Fruit fly (Drosophila melanogaster) whole organism, prepupa: ENCODE results near the gene Sfp24F.

Experiments used
- CG10631 ChIP-seq: fragments of 200-800 bp; sonication (Bioruptor generic); optimal IDR thresholded peaks from 2 replicates; lab custom pipeline; 2016; ENCODE audit warnings: missing biosample characterization, missing genetic modification characterization
- CG10669 ChIP-seq: fragments of 200-800 bp; sonication (Bioruptor generic); optimal IDR thresholded peaks from 3 replicates; lab custom pipeline; 2018; ENCODE audit warnings: missing biosample characterization, mild to moderate bottlenecking, missing genetic modification characterization, moderate library complexity
- CG11762 ChIP-seq: fragments of 200-800 bp; sonication (Bioruptor generic); optimal IDR thresholded peaks from 3 replicates; lab custom pipeline; 2016; ENCODE audit warnings: missing biosample characterization, missing genetic modification characterization; ENCODE audit not compliant: insufficient read depth
- CG11902 ChIP-seq: fragments of 200-800 bp; sonication (Bioruptor generic); optimal IDR thresholded peaks from 3 replicates; lab custom pipeline; 2016; ENCODE audit warnings: missing biosample characterization, missing genetic modification characterization
- CG15336 ChIP-seq: fragments of 200-800 bp; sonication (Bioruptor generic); IDR thresholded peaks from 2 replicates; pipeline ENCODE4 v1.3.6; 2022; ENCODE audit warnings: missing biosample characterization, missing genetic modification characterization
- CG1621 ChIP-seq: fragments of 200-800 bp; sonication (Bioruptor generic); optimal IDR thresholded peaks from 3 replicates; lab custom pipeline; 2018; ENCODE audit warnings: missing biosample characterization, mild to moderate bottlenecking, missing genetic modification characterization
- CG16779 ChIP-seq: fragments of 200-800 bp; sonication (Bioruptor generic); optimal IDR thresholded peaks from 3 replicates; lab custom pipeline; 2017; ENCODE audit warnings: missing biosample characterization, mild to moderate bottlenecking, missing genetic modification characterization
- CG3032 ChIP-seq: fragments of 200-800 bp; optimal IDR thresholded peaks from 2 replicates; lab custom pipeline; 2019; ENCODE audit warnings: missing biosample characterization, mild to moderate bottlenecking, missing genetic modification characterization, moderate library complexity
- CG31627 ChIP-seq: fragments of 200-800 bp; sonication (Bioruptor generic); optimal IDR thresholded peaks from 3 replicates; lab custom pipeline; 2016; ENCODE audit warnings: missing biosample characterization, missing genetic modification characterization
- CG32006 ChIP-seq: fragments of 200-800 bp; sonication (Bioruptor generic); optimal IDR thresholded peaks from 3 replicates; lab custom pipeline; 2017; ENCODE audit warnings: missing biosample characterization, mild to moderate bottlenecking, missing genetic modification characterization
- CG34406 ChIP-seq: fragments of 200-800 bp; sonication (Bioruptor generic); optimal IDR thresholded peaks from 3 replicates; lab custom pipeline; 2016; ENCODE audit warnings: missing biosample characterization, missing genetic modification characterization
- CG3919 ChIP-seq: fragments of 200-800 bp; sonication (Bioruptor generic); optimal IDR thresholded peaks from 3 replicates; lab custom pipeline; 2016; ENCODE audit warnings: missing biosample characterization, missing genetic modification characterization
- CG4318 ChIP-seq: fragments of 200-800 bp; sonication (Bioruptor generic); optimal IDR thresholded peaks from 3 replicates; lab custom pipeline; 2017; ENCODE audit warnings: missing biosample characterization, mild to moderate bottlenecking, missing genetic modification characterization
- CG6163 ChIP-seq: fragments of 200-800 bp; sonication (Bioruptor generic); IDR thresholded peaks from 3 replicates; pipeline ENCODE4 v1.3.6; 2022; ENCODE audit warnings: missing biosample characterization, missing genetic modification characterization
- CG6276 ChIP-seq: fragments of 200-800 bp; sonication (Bioruptor generic); optimal IDR thresholded peaks from 2 replicates; lab custom pipeline; 2017; ENCODE audit warnings: missing biosample characterization, mild to moderate bottlenecking, missing genetic modification characterization
- CG6792 ChIP-seq: fragments of 200-800 bp; sonication (Bioruptor generic); optimal IDR thresholded peaks from 3 replicates; lab custom pipeline; 2016; ENCODE audit warnings: missing biosample characterization, missing genetic modification characterization
- CG6808 ChIP-seq: fragments of 200-800 bp; sonication (Bioruptor generic); optimal IDR thresholded peaks from 3 replicates; lab custom pipeline; 2017; ENCODE audit warnings: missing biosample characterization, missing genetic modification characterization, mild to moderate bottlenecking, moderate library complexity, missing genetic modification reagents
- CG7368 ChIP-seq: fragments of 200-800 bp; sonication (Bioruptor generic); optimal IDR thresholded peaks from 3 replicates; lab custom pipeline; 2016; ENCODE audit warnings: missing biosample characterization, missing genetic modification characterization
- CG8632 ChIP-seq: fragments of 200-800 bp; sonication (Bioruptor generic); optimal IDR thresholded peaks from 3 replicates; lab custom pipeline; 2016; ENCODE audit warnings: missing biosample characterization, missing genetic modification characterization
- CG9139 ChIP-seq: fragments of 200-800 bp; sonication (Bioruptor generic); optimal IDR thresholded peaks from 3 replicates; lab custom pipeline; 2017; ENCODE audit warnings: missing biosample characterization, mild to moderate bottlenecking, missing genetic modification characterization
- Eip78C ChIP-seq: fragments of 200-800 bp; sonication (Bioruptor generic); peaks from one replicate; lab custom pipeline; 2016; ENCODE audit warnings: missing biosample characterization, missing genetic modification characterization
- Eip93F ChIP-seq: fragments of 200-800 bp; sonication (Bioruptor generic); optimal IDR thresholded peaks from 2 replicates; lab custom pipeline; 2016; ENCODE audit warnings: missing biosample characterization, mild to moderate bottlenecking, missing genetic modification characterization
- Ets21C ChIP-seq: fragments of 200-800 bp; sonication (Bioruptor generic); optimal IDR thresholded peaks from 3 replicates; lab custom pipeline; 2016; ENCODE audit warnings: missing biosample characterization, missing genetic modification characterization
- Ets96B ChIP-seq: fragments of 200-800 bp; optimal IDR thresholded peaks from 2 replicates; lab custom pipeline; 2019; ENCODE audit warnings: missing biosample characterization, mild to moderate bottlenecking, missing genetic modification characterization, moderate library complexity
- Gug ChIP-seq: fragments of 200-800 bp; sonication (Bioruptor generic); IDR thresholded peaks from 2 replicates; pipeline ENCODE4 v1.3.6; 2022; ENCODE audit warnings: missing biosample characterization, missing genetic modification characterization
- Hr38 ChIP-seq: sonication (Bioruptor generic); optimal IDR thresholded peaks from 2 replicates; lab custom pipeline; 2016; ENCODE audit warnings: missing biosample characterization, missing genetic modification characterization
- Hr39 ChIP-seq: fragments of 200-800 bp; sonication (Bioruptor generic); optimal IDR thresholded peaks from 2 replicates; lab custom pipeline; 2016; ENCODE audit warnings: missing biosample characterization, missing genetic modification characterization
- Lpt ChIP-seq: fragments of 200-800 bp; sonication (Bioruptor generic); optimal IDR thresholded peaks from 3 replicates; lab custom pipeline; 2016; ENCODE audit warnings: missing biosample characterization, missing genetic modification characterization
- Met ChIP-seq: fragments of 200-800 bp; sonication (Bioruptor generic); optimal IDR thresholded peaks from 3 replicates; lab custom pipeline; 2016; ENCODE audit warnings: missing biosample characterization, missing genetic modification characterization
- Smox ChIP-seq: fragments of 200-800 bp; sonication (Bioruptor generic); optimal IDR thresholded peaks from 3 replicates; lab custom pipeline; 2016; ENCODE audit warnings: missing biosample characterization, missing genetic modification characterization
- Sox102F ChIP-seq: fragments of 200-800 bp; sonication (Bioruptor generic); optimal IDR thresholded peaks from 2 replicates; lab custom pipeline; 2016; ENCODE audit warnings: missing biosample characterization, mild to moderate bottlenecking, missing genetic modification characterization
- Sox14 ChIP-seq: fragments of 200-800 bp; sonication (Bioruptor generic); optimal IDR thresholded peaks from 3 replicates; lab custom pipeline; 2016; ENCODE audit warnings: missing biosample characterization, missing genetic modification characterization
- Sox15 ChIP-seq: fragments of 200-800 bp; sonication (Bioruptor generic); optimal IDR thresholded peaks from 3 replicates; lab custom pipeline; 2016; ENCODE audit warnings: missing biosample characterization, missing genetic modification characterization
- cyc ChIP-seq: fragments of 200-800 bp; sonication (Bioruptor generic); optimal IDR thresholded peaks from 3 replicates; lab custom pipeline; 2016; ENCODE audit warnings: missing biosample characterization, missing genetic modification characterization
- dsx ChIP-seq: fragments of 200-800 bp; optimal IDR thresholded peaks from 3 replicates; lab custom pipeline; 2019; ENCODE audit warnings: missing biosample characterization, mild to moderate bottlenecking, missing genetic modification characterization, moderate library complexity; ENCODE audit not compliant: poor library complexity, severe bottlenecking
- eg ChIP-seq: fragments of 200-800 bp; sonication (Bioruptor generic); IDR thresholded peaks from 3 replicates; pipeline ENCODE4 v1.3.6; 2022; ENCODE audit warnings: missing biosample characterization, missing genetic modification characterization
- esn ChIP-seq: fragments of 200-800 bp; sonication (Bioruptor generic); optimal IDR thresholded peaks from 2 replicates; lab custom pipeline; 2016; ENCODE audit warnings: missing biosample characterization, mild to moderate bottlenecking, missing genetic modification characterization, moderate library complexity
- fd59A ChIP-seq: fragments of 200-800 bp; sonication (Bioruptor generic); optimal IDR thresholded peaks from 2 replicates; lab custom pipeline; 2017; ENCODE audit warnings: missing biosample characterization, mild to moderate bottlenecking, missing genetic modification characterization, missing genetic modification reagents
- fd85E ChIP-seq: fragments of 200-800 bp; sonication (Bioruptor generic); optimal IDR thresholded peaks from 3 replicates; lab custom pipeline; 2016; ENCODE audit warnings: missing biosample characterization, missing genetic modification characterization
- fkh ChIP-seq: fragments of 200-800 bp; sonication (Bioruptor generic); optimal IDR thresholded peaks from 3 replicates; lab custom pipeline; 2017; ENCODE audit warnings: missing biosample characterization, mild to moderate bottlenecking, missing genetic modification characterization, moderate library complexity
- lz ChIP-seq: fragments of 200-800 bp; sonication (Bioruptor generic); optimal IDR thresholded peaks from 3 replicates; lab custom pipeline; 2016; ENCODE audit warnings: missing biosample characterization, missing genetic modification characterization
- net ChIP-seq: fragments of 200-800 bp; sonication (Bioruptor generic); optimal IDR thresholded peaks from 3 replicates; lab custom pipeline; 2016; ENCODE audit warnings: missing biosample characterization, missing genetic modification characterization
- pdm3 ChIP-seq: fragments of 200-800 bp; sonication (Bioruptor generic); optimal IDR thresholded peaks from 3 replicates; lab custom pipeline; 2016; ENCODE audit warnings: missing biosample characterization, missing genetic modification characterization
- salr ChIP-seq, 2 experiments: fragments of 200-800 bp; sonication (Bioruptor generic); optimal IDR thresholded peaks; 3 replicates each; lab custom pipeline; 2016 to 2018; ENCODE audit warnings: missing biosample characterization in 2 of 2, missing genetic modification characterization in 2 of 2, mild to moderate bottlenecking in 1 of 2
- ss ChIP-seq, 2 experiments: fragments of 200-800 bp; sonication (Bioruptor generic); optimal IDR thresholded peaks; 2 replicates in 1 of 2; 3 replicates in 1 of 2; lab custom pipeline; 2017 to 2018; ENCODE audit warnings: mild to moderate bottlenecking in 2 of 2, missing biosample characterization in 2 of 2, missing genetic modification characterization in 2 of 2, moderate library complexity in 1 of 2
- svp ChIP-seq: fragments of 200-800 bp; sonication (Bioruptor generic); peaks from one replicate; lab custom pipeline; 2016; ENCODE audit warnings: missing biosample characterization, missing genetic modification characterization
- topi ChIP-seq: fragments of 200-800 bp; sonication (Bioruptor generic); optimal IDR thresholded peaks from 3 replicates; lab custom pipeline; 2016; ENCODE audit warnings: missing biosample characterization, missing genetic modification characterization

Sfp24F gene

DNA sequence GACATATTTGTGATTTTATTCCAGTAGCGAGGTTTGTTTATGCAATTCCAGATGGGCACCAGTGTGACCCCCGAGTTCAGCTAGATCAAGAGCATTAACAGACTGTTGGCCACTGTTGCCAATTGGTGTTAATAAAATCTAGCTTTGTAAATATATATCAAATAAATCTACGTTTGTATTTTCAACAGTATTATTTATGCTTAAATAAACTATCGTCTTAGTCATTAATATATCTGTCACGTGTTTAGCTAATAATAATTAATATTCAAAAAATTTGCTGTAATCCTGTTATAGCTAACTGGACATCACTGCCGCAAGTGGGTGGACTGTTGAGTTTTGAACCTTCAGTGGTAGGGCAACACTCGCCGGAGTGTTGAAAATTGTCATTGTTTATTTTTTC lies 17.7 kb upstream of the Sfp24F start, which contains the start of the genes mRpL27 and CG15435:
Gene mRpL27, minus strand, starts transcription at position 96 of the 400 bp plus-strand sequence.
Gene CG15435, plus strand, starts transcription at position 187 of the 400 bp plus-strand sequence.
- TF ChIP-seq CG10631 (GFP tag; lab: Kevin White, UChicago) (no peak), Ets21C (no peak), dsx (GFP tag; lab: Kevin White, UChicago) (no peak), Eip78C (GFP tag; lab: Kevin White, UChicago) (peak; percentile 77), Gug (GFP tag; lab: Robert Waterston, UW) (no peak), cyc (GFP tag; lab: Kevin White, UChicago) (no peak), CG6276 (GFP tag; lab: Kevin White, UChicago) (no peak), CG16779 (no peak), CG9139 (no peak), Smox (GFP tag; lab: Kevin White, UChicago) (no peak), topi (GFP tag; lab: Kevin White, UChicago) (peak; percentile 23), lz (GFP tag; lab: Kevin White, UChicago) (peak; percentile 20), CG8632 (GFP tag; lab: Kevin White, UChicago) (no peak), CG15336 (GFP tag; lab: Robert Waterston, UW) (no peak), Sox14 (GFP tag; lab: Kevin White, UChicago) (peak; percentile 50), svp (GFP tag; lab: Kevin White, UChicago) (peak; percentile 92), CG31627 (GFP tag; lab: Kevin White, UChicago) (peak; percentile 5), ss (GFP tag; optimal IDR thresholded peaks at IDR 0.05; lab: Kevin White, UChicago) (no peak), net (GFP tag; lab: Kevin White, UChicago) (no peak), Hr38 (GFP tag; lab: Kevin White, UChicago) (no peak), fkh (peak; percentile 86), Sox102F (GFP tag; lab: Kevin White, UChicago) (no peak), fd85E (no peak), Lpt (GFP tag; lab: Kevin White, UChicago) (no peak), CG3032 (peak; percentile 25), CG3919 (GFP tag; lab: Kevin White, UChicago) (no peak), CG6808 (GFP tag; lab: Kevin White, UChicago) (no peak), Ets96B (tag; lab: Kevin White, UChicago) (peak; percentile 4), CG1621 (tag; lab: Kevin White, UChicago) (peak; percentile 44), CG32006 (no peak), esn (peak; percentile 41), Hr39 (peak; percentile 15)

dm6 chr2L:4458119-4459056 lies 16.5 kb upstream of the Sfp24F start, which contains the start of gene RpL27A:
RpL27A (minus strand) TSS chr2L:4458364.
- TF ChIP-seq CG4318 (no peak), CG10669 (GFP tag; lab: Kevin White, UChicago) (peak; percentile 55), Hr38 (GFP tag; lab: Kevin White, UChicago) (no peak), Ets96B (tag; lab: Kevin White, UChicago) (peak; percentile 19), Smox (GFP tag; lab: Kevin White, UChicago) (peak; percentile 60), CG11902 (GFP tag; lab: Kevin White, UChicago) (no peak), fkh (peak; percentile 49), Eip93F (GFP tag; lab: Kevin White, UChicago) (no peak), CG6792 (GFP tag; lab: Kevin White, UChicago) (peak; percentile 51), Sox15 (GFP tag; lab: Kevin White, UChicago) (peak; percentile 21), CG8632 (GFP tag; lab: Kevin White, UChicago) (peak; percentile 35), pdm3 (GFP tag; lab: Kevin White, UChicago) (peak; percentile 57), net (GFP tag; lab: Kevin White, UChicago) (peak; percentile 78), esn (peak; percentile 79), CG7368 (GFP tag; lab: Kevin White, UChicago) (peak; percentile 48), CG9139 (no peak), CG34406 (GFP tag; lab: Kevin White, UChicago) (peak; percentile 72), CG3032 (peak; percentile 43), eg (GFP tag; lab: Robert Waterston, UW) (peak; percentile 83), Met (GFP tag; lab: Kevin White, UChicago) (peak; percentile 80), CG32006 (peak; percentile 60), cyc (GFP tag; lab: Kevin White, UChicago) (peak; percentile 70), CG11762 (GFP tag; lab: Kevin White, UChicago) (no peak), CG3919 (GFP tag; lab: Kevin White, UChicago) (peak; percentile 86), salr (GFP tag; optimal IDR thresholded peaks at IDR 0.05; lab: Kevin White, UChicago) (peak in 1 of 2 experiments; percentile 78), CG6276 (GFP tag; lab: Kevin White, UChicago) (no peak), CG6163 (peak; percentile 87), fd59A (GFP tag; lab: Kevin White, UChicago) (peak; percentile 37)
